Worm (Caenorhabditis elegans): ENCODE measurements around the gene F49E2.2.

ce11 chrX:9576928-9577327, 10.4 kb downstream of the F49E2.2 start, which contains the start of gene glb-17:
- TF ChIP-seq klf-2 (GFP tag; conservative IDR thresholded peaks at IDR 0.05) (no peak), med-1 (GFP tag; optimal IDR thresholded peaks at IDR 0.05; ENCODE audit: insufficient read depth) (no peak), T22C8.4 (GFP tag; IDR thresholded peaks at IDR 0.05) (no peak)

All from whole organism, midembryonic.